Fruit fly (Drosophila melanogaster) whole organism: ENCODE measurements around the gene CG14722.

Source experiments
- CG8478 ChIP-seq: fragments of >200 bp; optimal IDR thresholded peaks from 2 replicates; lab custom pipeline; 2018; ENCODE audit warnings: inconsistent platforms
- Dll ChIP-seq: fragments of >200 bp; optimal IDR thresholded peaks from 2 replicates; lab custom pipeline; 2017
- EcR ChIP-seq, 2 experiments: fragments of >200 bp; optimal IDR thresholded peaks; 2 replicates each; lab custom pipeline; 2017; ENCODE audit warnings: missing biosample characterization in 2 of 2, missing genetic modification characterization in 2 of 2, missing genetic modification reagents in 2 of 2
- pan ChIP-seq: fragments of >200 bp; optimal IDR thresholded peaks from 2 replicates; lab custom pipeline; 2017
- psq ChIP-seq: fragments of >200 bp; optimal IDR thresholded peaks from 2 replicates; lab custom pipeline; 2017
- usp ChIP-seq: fragments of >200 bp; optimal IDR thresholded peaks from 2 replicates; lab custom pipeline; 2017; ENCODE audit warnings: missing biosample characterization, missing genetic modification characterization, mixed read lengths

- no peak for TF ChIP-seq Dll
- peak; percentile 44 to 96 for TF ChIP-seq EcR (GFP tag; optimal IDR thresholded peaks at IDR 0.05; lab: Kevin White, UChicago)
- TF ChIP-seq psq (lab: Kevin White, UChicago): no peak
- TF ChIP-seq pan: no peak
- TF ChIP-seq CG8478 (lab: Kevin White, UChicago): no peak
- no peak for TF ChIP-seq usp
Measured at dm6 chr3R:11779357-11780018, 37.8 kb downstream of the CG14722 start.
